Fruit fly (Drosophila melanogaster) whole organism, embryonic: ENCODE data around the gene Gart.

Source experiments
- Aef1 ChIP-seq: fragments of 200-800 bp; sonication (Bioruptor generic); IDR thresholded peaks from 3 replicates; pipeline ENCODE4 v1.3.6; 2022; ENCODE audit warnings: missing biosample characterization, missing genetic modification characterization
- BEAF-32 ChIP-seq: fragments of 200-800 bp; sonication (Bioruptor generic); optimal IDR thresholded peaks from 3 replicates; lab custom pipeline; 2017; ENCODE audit warnings: missing biosample characterization, missing genetic modification characterization, mild to moderate bottlenecking, moderate library complexity, missing genetic modification reagents
- CG10462 ChIP-seq: fragments of 200-800 bp; sonication (Bioruptor generic); optimal IDR thresholded peaks from 2 replicates; lab custom pipeline; 2016; ENCODE audit warnings: missing biosample characterization, missing genetic modification characterization
- CG11247 ChIP-seq: fragments of 200-800 bp; sonication (Bioruptor generic); IDR thresholded peaks from 2 replicates; pipeline ENCODE4 v1.3.6; 2022; ENCODE audit warnings: missing biosample characterization, missing genetic modification characterization
- CG1233 ChIP-seq: fragments of 200-800 bp; sonication (Bioruptor generic); optimal IDR thresholded peaks from 4 replicates; lab custom pipeline; 2018; ENCODE audit warnings: missing biosample characterization, mild to moderate bottlenecking, missing genetic modification characterization
- CG15073 ChIP-seq: fragments of 200-800 bp; sonication (Bioruptor generic); optimal IDR thresholded peaks from 2 replicates; lab custom pipeline; 2016; ENCODE audit warnings: missing biosample characterization, missing genetic modification characterization
- CG15514 ChIP-seq: fragments of 200-800 bp; sonication (Bioruptor generic); optimal IDR thresholded peaks from 3 replicates; lab custom pipeline; 2017; ENCODE audit warnings: missing biosample characterization, missing genetic modification characterization, mild to moderate bottlenecking, moderate library complexity, missing genetic modification reagents
- CG2129 ChIP-seq: fragments of 200-800 bp; sonication (Bioruptor generic); IDR thresholded peaks from 2 replicates; pipeline ENCODE4 v1.3.6; 2022; ENCODE audit warnings: missing biosample characterization, missing genetic modification characterization; ENCODE audit not compliant: partially characterized antibody
- CG2875 ChIP-seq: fragments of 200-800 bp; sonication (Bioruptor generic); optimal IDR thresholded peaks from 2 replicates; lab custom pipeline; 2017; ENCODE audit warnings: missing biosample characterization, mild to moderate bottlenecking, missing genetic modification characterization, missing genetic modification reagents
- CG32772 ChIP-seq: fragments of 200-800 bp; sonication (Bioruptor generic); IDR thresholded peaks from 2 replicates; pipeline ENCODE4 v1.3.6; 2022; ENCODE audit warnings: missing biosample characterization, missing genetic modification characterization
- CG6683 ChIP-seq: fragments of 200-800 bp; sonication (Bioruptor generic); optimal IDR thresholded peaks from 2 replicates; lab custom pipeline; 2017; ENCODE audit warnings: missing biosample characterization, mild to moderate bottlenecking, missing genetic modification characterization, missing genetic modification reagents
- CG7928 ChIP-seq: fragments of 200-800 bp; sonication (Bioruptor generic); optimal IDR thresholded peaks from 2 replicates; lab custom pipeline; 2017; ENCODE audit warnings: missing biosample characterization, mild to moderate bottlenecking, missing genetic modification characterization
- CG7963 ChIP-seq: fragments of 200-800 bp; sonication (Bioruptor generic); IDR thresholded peaks from 3 replicates; pipeline ENCODE4 v1.3.6; 2022; ENCODE audit warnings: missing biosample characterization, missing genetic modification characterization; ENCODE audit not compliant: partially characterized antibody
- CG8944 ChIP-seq: fragments of 200-800 bp; sonication (Bioruptor generic); optimal IDR thresholded peaks from 3 replicates; lab custom pipeline; 2016; ENCODE audit warnings: missing biosample characterization, missing genetic modification characterization
- CG9817 ChIP-seq: fragments of 200-800 bp; sonication (Bioruptor generic); optimal IDR thresholded peaks from 2 replicates; lab custom pipeline; 2018; ENCODE audit warnings: missing biosample characterization, mild to moderate bottlenecking, missing genetic modification characterization, moderate library complexity
- CrebB ChIP-seq: fragments of 200-800 bp; sonication (Bioruptor generic); optimal IDR thresholded peaks from 3 replicates; lab custom pipeline; 2018; ENCODE audit warnings: missing biosample characterization, mild to moderate bottlenecking, missing genetic modification characterization
- Deaf1 ChIP-seq: fragments of 200-800 bp; optimal IDR thresholded peaks from 3 replicates; lab custom pipeline; 2019; ENCODE audit warnings: missing biosample characterization, mild to moderate bottlenecking, missing genetic modification characterization, moderate library complexity
- Dfd ChIP-seq, 2 experiments: fragments of >200 bp; optimal IDR thresholded peaks; 2 replicates each; lab custom pipeline; 2017; ENCODE audit warnings: missing biosample characterization in 2 of 2, missing genetic modification characterization in 2 of 2
- Doc2 ChIP-seq: fragments of 200-800 bp; sonication (Bioruptor generic); IDR thresholded peaks from 2 replicates; pipeline ENCODE4 v1.3.6; 2022; ENCODE audit warnings: missing biosample characterization, missing genetic modification characterization
- Ets65A ChIP-seq: fragments of 200-800 bp; sonication (Bioruptor generic); peaks from one replicate; lab custom pipeline; 2016; ENCODE audit warnings: missing biosample characterization, missing genetic modification characterization
- Fer3 ChIP-seq: fragments of 200-800 bp; sonication (Bioruptor generic); optimal IDR thresholded peaks from 2 replicates; lab custom pipeline; 2018; ENCODE audit warnings: missing biosample characterization, mild to moderate bottlenecking, missing genetic modification characterization, moderate library complexity
- Hsf ChIP-seq: fragments of 200-800 bp; sonication (Bioruptor generic); optimal IDR thresholded peaks from 3 replicates; lab custom pipeline; 2016; ENCODE audit warnings: missing biosample characterization, missing genetic modification characterization
- Lim3 ChIP-seq: fragments of 200-800 bp; sonication (Bioruptor generic); IDR thresholded peaks from 2 replicates; pipeline ENCODE4 v1.3.6; 2022; ENCODE audit warnings: missing biosample characterization, missing genetic modification characterization
- Med ChIP-seq: fragments of 200-800 bp; sonication (Bioruptor generic); peaks from one replicate; lab custom pipeline; 2016; ENCODE audit warnings: missing biosample characterization, missing genetic modification characterization, mild to moderate bottlenecking, inconsistent platforms, moderate library complexity
- Myb ChIP-seq: fragments of 200-800 bp; sonication (Bioruptor generic); optimal IDR thresholded peaks from 2 replicates; lab custom pipeline; 2016; ENCODE audit warnings: missing biosample characterization, missing genetic modification characterization
- Oaz ChIP-seq: fragments of 200-800 bp; sonication (Bioruptor generic); IDR thresholded peaks from 2 replicates; pipeline ENCODE4 v1.3.6; 2022; ENCODE audit warnings: missing biosample characterization, missing genetic modification characterization
- Ptx1 ChIP-seq: fragments of 200-800 bp; sonication (Bioruptor generic); IDR thresholded peaks from 2 replicates; pipeline ENCODE4 v1.3.6; 2022; ENCODE audit warnings: missing biosample characterization, missing genetic modification characterization
- Rx ChIP-seq: fragments of 200-800 bp; sonication (Bioruptor generic); IDR thresholded peaks from 2 replicates; pipeline ENCODE4 v1.3.6; 2022; ENCODE audit warnings: missing biosample characterization, missing genetic modification characterization
- br ChIP-seq: fragments of >200 bp; optimal IDR thresholded peaks from 2 replicates; lab custom pipeline; 2017
- btn ChIP-seq: fragments of 200-800 bp; sonication (Bioruptor generic); optimal IDR thresholded peaks from 2 replicates; lab custom pipeline; 2016; ENCODE audit warnings: missing biosample characterization, missing genetic modification characterization
- cato ChIP-seq: fragments of 200-800 bp; sonication (Bioruptor generic); optimal IDR thresholded peaks from 2 replicates; lab custom pipeline; 2016; ENCODE audit warnings: missing biosample characterization, missing genetic modification characterization, borderline replicate concordance
- chinmo ChIP-seq: fragments of 200-800 bp; sonication (Bioruptor generic); IDR thresholded peaks from 4 replicates; pipeline ENCODE4 v1.3.6; 2022; ENCODE audit warnings: missing biosample characterization, missing genetic modification characterization; ENCODE audit not compliant: partially characterized antibody
- croc ChIP-seq: fragments of 200-800 bp; sonication (Bioruptor generic); conservative IDR thresholded peaks from 3 replicates; pipeline ENCODE4 v1.3.6; 2022; ENCODE audit warnings: missing biosample characterization, missing genetic modification characterization
- dan ChIP-seq: fragments of 200-800 bp; sonication (Bioruptor generic); IDR thresholded peaks from 2 replicates; pipeline ENCODE4 v1.3.6; 2022; ENCODE audit warnings: missing biosample characterization, missing genetic modification characterization
- danr ChIP-seq: fragments of 200-800 bp; sonication (Bioruptor generic); IDR thresholded peaks from 2 replicates; pipeline ENCODE4 v1.3.6; 2022; ENCODE audit warnings: missing biosample characterization, missing genetic modification characterization
- disco-r ChIP-seq: fragments of 200-800 bp; sonication (Bioruptor generic); optimal IDR thresholded peaks from 2 replicates; lab custom pipeline; 2016; ENCODE audit warnings: missing biosample characterization, missing genetic modification characterization
- dmrt11E ChIP-seq: fragments of 200-800 bp; sonication (Bioruptor generic); optimal IDR thresholded peaks from 3 replicates; lab custom pipeline; 2018; ENCODE audit warnings: missing biosample characterization, mild to moderate bottlenecking, missing genetic modification characterization, moderate library complexity
- fru ChIP-seq: fragments of >200 bp; optimal IDR thresholded peaks from 2 replicates; lab custom pipeline; 2017
- hbn ChIP-seq: fragments of 200-800 bp; sonication (Bioruptor generic); IDR thresholded peaks from 2 replicates; pipeline ENCODE4 v1.3.6; 2022; ENCODE audit warnings: missing biosample characterization, missing genetic modification characterization; ENCODE audit not compliant: partially characterized antibody
- jigr1 ChIP-seq: fragments of 200-800 bp; sonication (Bioruptor generic); IDR thresholded peaks from 3 replicates; pipeline ENCODE4 v1.3.6; 2022; ENCODE audit warnings: missing biosample characterization, missing genetic modification characterization
- lmd ChIP-seq: fragments of 200-800 bp; sonication (Bioruptor generic); IDR thresholded peaks from 2 replicates; pipeline ENCODE4 v1.3.6; 2022; ENCODE audit warnings: missing biosample characterization, missing genetic modification characterization
- oc ChIP-seq: fragments of 200-800 bp; sonication (Bioruptor generic); optimal IDR thresholded peaks from 2 replicates; lab custom pipeline; 2018; ENCODE audit warnings: missing biosample characterization, mild to moderate bottlenecking, missing genetic modification characterization, moderate library complexity
- pnt ChIP-seq: fragments of 200-800 bp; sonication (Bioruptor generic); optimal IDR thresholded peaks from 3 replicates; lab custom pipeline; 2016; ENCODE audit warnings: missing biosample characterization, missing genetic modification characterization
- rib ChIP-seq: fragments of 200-800 bp; sonication (Bioruptor generic); IDR thresholded peaks from 2 replicates; pipeline ENCODE4 v1.3.6; 2022; ENCODE audit warnings: missing biosample characterization, missing genetic modification characterization
- row ChIP-seq: fragments of 200-800 bp; sonication (Bioruptor generic); IDR thresholded peaks from 3 replicates; pipeline ENCODE4 v1.3.6; 2022; ENCODE audit warnings: missing biosample characterization, missing genetic modification characterization
- salm ChIP-seq: fragments of 200-800 bp; sonication (Bioruptor generic); optimal IDR thresholded peaks from 2 replicates; lab custom pipeline; 2018; ENCODE audit warnings: missing biosample characterization, mild to moderate bottlenecking, missing genetic modification characterization
- sna ChIP-seq: fragments of 200-800 bp; sonication (Bioruptor generic); IDR thresholded peaks from 2 replicates; pipeline ENCODE4 v1.3.6; 2022; ENCODE audit warnings: missing biosample characterization, missing genetic modification characterization; ENCODE audit not compliant: partially characterized antibody
- unc-4 ChIP-seq: fragments of 200-800 bp; sonication (Bioruptor generic); IDR thresholded peaks from 2 replicates; pipeline ENCODE4 v1.3.6; 2022; ENCODE audit warnings: missing biosample characterization, missing genetic modification characterization; ENCODE audit not compliant: partially characterized antibody
- zf30C ChIP-seq: fragments of 200-800 bp; sonication (Bioruptor generic); optimal IDR thresholded peaks from 3 replicates; lab custom pipeline; 2018; ENCODE audit warnings: missing biosample characterization, mild to moderate bottlenecking, missing genetic modification characterization

Gart gene

DNA sequence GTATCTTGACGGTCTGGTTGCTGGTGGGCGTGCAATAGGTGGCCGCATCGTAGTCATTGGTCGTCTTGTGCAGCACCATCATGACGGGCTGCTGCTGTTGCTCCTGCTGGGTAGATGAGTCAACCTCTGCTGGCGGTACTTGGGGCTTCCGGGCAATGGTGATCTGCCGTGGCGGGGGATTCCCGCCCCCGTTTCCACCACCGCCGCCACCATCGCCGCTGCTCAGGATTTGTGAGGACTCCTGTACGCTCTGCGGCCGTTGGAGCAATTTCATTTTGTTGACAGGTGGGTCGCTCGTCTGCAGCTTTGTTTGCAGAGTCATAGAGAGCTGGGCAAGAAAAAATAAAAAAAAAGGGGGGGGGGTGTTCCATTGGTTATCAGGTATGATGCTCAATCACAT lies 2.6 kb upstream of the Gart start (continued):
- TF ChIP-seq jigr1 (GFP tag; lab: Robert Waterston, UW) (no peak), dan (GFP tag; lab: Robert Waterston, UW) (no peak), CG9817 (tag; lab: Kevin White, UChicago) (no peak), Fer3 (tag; lab: Kevin White, UChicago) (no peak), danr (GFP tag; lab: Robert Waterston, UW) (no peak), br (lab: Kevin White, UChicago) (no peak)

DNA sequence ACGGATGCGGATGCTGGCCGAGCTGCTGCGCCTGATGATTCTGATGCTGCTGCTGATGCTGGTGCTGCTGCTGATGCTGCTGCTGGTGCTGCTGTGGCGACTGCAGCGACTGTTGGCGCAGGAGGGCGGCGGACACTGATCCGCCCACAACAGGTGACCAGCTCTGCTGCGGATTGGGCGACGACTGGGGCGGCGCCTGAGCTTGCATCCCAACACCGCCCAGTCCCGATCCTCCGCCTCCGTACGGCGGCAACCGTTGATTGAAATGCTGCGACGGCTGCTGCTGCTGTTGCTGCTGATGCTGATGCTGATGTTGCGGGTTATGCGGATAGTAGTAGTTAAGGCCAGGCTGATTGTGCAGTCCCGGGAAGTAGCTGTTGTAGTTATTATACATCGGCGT lies 1.5 kb upstream of the Gart start:
- TF ChIP-seq Med (GFP tag; lab: Kevin White, UChicago) (peak; percentile 74), Dfd (GFP tag; optimal IDR thresholded peaks at IDR 0.05; lab: Kevin White, UChicago) (peak in 1 of 2 experiments; percentile 82), Ets65A (GFP tag; lab: Kevin White, UChicago) (peak; percentile 19), salm (no peak), CG7963 (GFP tag; lab: Robert Waterston, UW) (0 out of 3 replicates have a peak, but pooled peaks have one; percentile 16)

- TF ChIP-seq CG32772 (GFP tag; lab: Robert Waterston, UW) (no peak), Lim3 (GFP tag; lab: Robert Waterston, UW) (no peak), CG2129 (GFP tag; lab: Robert Waterston, UW) (no peak), CG8944 (no peak), croc (no peak), Deaf1 (no peak), unc-4 (GFP tag; lab: Robert Waterston, UW) (no peak), pnt (GFP tag; lab: Kevin White, UChicago) (no peak), CG10462 (GFP tag; lab: Kevin White, UChicago) (no peak), zf30C (GFP tag; lab: Kevin White, UChicago) (no peak), Aef1 (GFP tag; lab: Robert Waterston, UW) (no peak), Doc2 (GFP tag; lab: Robert Waterston, UW) (no peak), disco-r (GFP tag; lab: Kevin White, UChicago) (no peak), chinmo (GFP tag; lab: Robert Waterston, UW) (no peak), rib (no peak), btn (GFP tag; lab: Kevin White, UChicago) (no peak)
Measured at dm6 chr2L:7021382-7021781, 2.3 kb downstream of the Gart start, which contains the start of gene Pcp. Gene Pcp, plus strand, starts transcription at chr2L:7021682.

dm6 chr2L:7013157-7013556 lies 10.5 kb downstream of the Gart start, which contains the start of gene CG43322:
Gene CG43322, plus strand, starts transcription at chr2L:7013396.
- TF ChIP-seq Oaz (GFP tag; lab: Robert Waterston, UW) (no peak), lmd (GFP tag; lab: Robert Waterston, UW) (no peak), CG15073 (no peak), sna (GFP tag; lab: Robert Waterston, UW) (no peak), Myb (peak; percentile 92), CG7928 (GFP tag; lab: Kevin White, UChicago) (peak; percentile 88), CG2875 (GFP tag; lab: Kevin White, UChicago) (no peak), Hsf (GFP tag; lab: Kevin White, UChicago) (no peak), Rx (no peak), CG15514 (no peak), fru (no peak), cato (GFP tag; lab: Kevin White, UChicago) (no peak), hbn (GFP tag; lab: Robert Waterston, UW) (no peak), oc (tag; lab: Kevin White, UChicago) (no peak), Ptx1 (no peak), CG9817 (tag; lab: Kevin White, UChicago) (no peak), row (GFP tag; lab: Robert Waterston, UW) (no peak), CG11247 (no peak), BEAF-32 (GFP tag; lab: Kevin White, UChicago) (peak; percentile 1), dmrt11E (tag; lab: Kevin White, UChicago) (no peak), CG6683 (no peak), CG1233 (GFP tag; lab: Kevin White, UChicago) (no peak), CrebB (tag; lab: Kevin White, UChicago) (no peak)
